Fruit fly (Drosophila melanogaster) whole organism, larva: ENCODE data around the gene Vm26Ab.

Source experiments
- noc ChIP-seq: fragments of 200-800 bp; sonication (Bioruptor generic); optimal IDR thresholded peaks from 3 replicates; lab custom pipeline; 2019; ENCODE audit warnings: missing biosample characterization, mild to moderate bottlenecking, missing genetic modification characterization, moderate library complexity

The Vm26Ab gene

dm6 chr2L:5997609-5998229 lies 40.9 kb downstream of the Vm26Ab start:
- TF ChIP-seq noc, result no peak

- no peak for TF ChIP-seq noc
These were observed 41.6 kb downstream of the Vm26Ab start for dm6 chr2L:5998383-5998782.

- peak; percentile 69 for TF ChIP-seq noc
These were observed 42.4 kb downstream of the Vm26Ab start, which contains the start of gene Kdm5 for dm6 chr2L:5999247-5999646. TSS of gene Kdm5 (minus strand) at chr2L:5999501.

dm6 chr2L:6000065-6000464 lies 43.3 kb downstream of the Vm26Ab start, which contains the start of gene Tsp26A:
TSS of gene Tsp26A (plus strand) at chr2L:6000228.
- TF ChIP-seq noc, result no peak

dm6 chr2L:6006508-6007232 lies 49.9 kb downstream of the Vm26Ab start, which contains the start of gene Gal:
TSS of gene Gal (minus strand) at chr2L:6006827.
- no peak for TF ChIP-seq noc
